Worm (Caenorhabditis elegans): Measurements from ENCODE around the gene flcn-1.

The flcn-1 gene

ce11 chrII:6888211-6888610 is 40.4 kb upstream of the flcn-1 start (continued):
- no peak for TF ChIP-seq F16B12.6 (tag; optimal IDR thresholded peaks at IDR 0.05)
- peak; percentile 33 for TF ChIP-seq zip-4 (GFP tag; optimal IDR thresholded peaks at IDR 0.05)
- peak; percentile 39 for TF ChIP-seq C16A3.4 (tag; optimal IDR thresholded peaks at IDR 0.05)
- no peak for TF ChIP-seq unc-98 (GFP tag; IDR thresholded peaks at IDR 0.05)
- peak; percentile 33 for TF ChIP-seq C04F5.9 (tag; optimal IDR thresholded peaks at IDR 0.05)
- TF ChIP-seq blmp-1 (tag; optimal IDR thresholded peaks at IDR 0.05): no peak
- TF ChIP-seq jun-1 (tag; optimal IDR thresholded peaks at IDR 0.05): no peak
- TF ChIP-seq vab-15 (tag; optimal IDR thresholded peaks at IDR 0.05): no peak
- TF ChIP-seq swsn-7 (tag; optimal IDR thresholded peaks at IDR 0.05): peak; percentile 40
- peak; percentile 18 for TF ChIP-seq lin-13 (GFP tag; optimal IDR thresholded peaks at IDR 0.05)
- TF ChIP-seq mep-1 (tag; optimal IDR thresholded peaks at IDR 0.05): no peak
- no peak for TF ChIP-seq mef-2 (tag; optimal IDR thresholded peaks at IDR 0.05)
- peak in 1 of 2 experiments; percentile 7 for TF ChIP-seq ztf-11 (tag; optimal IDR thresholded peaks at IDR 0.05)
- no peak for TF ChIP-seq nhr-11 (tag; optimal IDR thresholded peaks at IDR 0.05)
- TF ChIP-seq pag-3 (tag; optimal IDR thresholded peaks at IDR 0.05; ENCODE audit: borderline replicate concordance, insufficient read depth): no peak
- no peak for TF ChIP-seq tlp-1 (tag; optimal IDR thresholded peaks at IDR 0.05)
- TF ChIP-seq sup-37 (GFP tag; optimal IDR thresholded peaks at IDR 0.05): no peak
- TF ChIP-seq Y116A8C.19 (tag; optimal IDR thresholded peaks at IDR 0.05; ENCODE audit: borderline replicate concordance): no peak
- TF ChIP-seq irx-1 (tag; optimal IDR thresholded peaks at IDR 0.05): peak; percentile 2
- no peak for TF ChIP-seq egl-13 (tag; optimal IDR thresholded peaks at IDR 0.05)
- no peak for TF ChIP-seq nhr-84 (tag; optimal IDR thresholded peaks at IDR 0.05)
- no peak for TF ChIP-seq ces-1 (GFP tag; optimal IDR thresholded peaks at IDR 0.05)
- TF ChIP-seq fkh-4 (tag; optimal IDR thresholded peaks at IDR 0.05; ENCODE audit: borderline replicate concordance): no peak
- TF ChIP-seq C34B4.2 (tag; optimal IDR thresholded peaks at IDR 0.05): no peak
- peak; percentile 46 for TF ChIP-seq lir-3 (tag; optimal IDR thresholded peaks at IDR 0.05; ENCODE audit: poor library complexity)
- no peak for TF ChIP-seq aha-1 (tag; optimal IDR thresholded peaks at IDR 0.05)
- TF ChIP-seq lin-39 (tag; optimal IDR thresholded peaks at IDR 0.05): peak; percentile 42
- no peak for TF ChIP-seq nhr-12 (tag; optimal IDR thresholded peaks at IDR 0.05)
- TF ChIP-seq alr-1 (tag; optimal IDR thresholded peaks at IDR 0.05; ENCODE audit: borderline replicate concordance): no peak
- no peak for TF ChIP-seq fkh-10 (GFP tag; optimal IDR thresholded peaks at IDR 0.05)
- no peak for TF ChIP-seq snpc-4 (tag; optimal IDR thresholded peaks at IDR 0.05)
- no peak for TF ChIP-seq ceh-63 (GFP tag; optimal IDR thresholded peaks at IDR 0.05)
- no peak for TF ChIP-seq hlh-17 (GFP tag; optimal IDR thresholded peaks at IDR 0.05; ENCODE audit: borderline replicate concordance)
- no peak for TF ChIP-seq unc-130 (tag; optimal IDR thresholded peaks at IDR 0.05)
- no peak for TF ChIP-seq fkh-8 (tag; optimal IDR thresholded peaks at IDR 0.05)
- TF ChIP-seq nhr-28 (tag; optimal IDR thresholded peaks at IDR 0.05): no peak
- TF ChIP-seq lin-15B (tag; optimal IDR thresholded peaks at IDR 0.05): no peak
- no peak for TF ChIP-seq hlh-4 (tag; optimal IDR thresholded peaks at IDR 0.05)
- TF ChIP-seq ets-5 (GFP tag; IDR thresholded peaks at IDR 0.05): no peak
- peak; percentile 99 for TF ChIP-seq aly-2 (tag; optimal IDR thresholded peaks at IDR 0.05)
- no peak for TF ChIP-seq unc-86 (tag; optimal IDR thresholded peaks at IDR 0.05)

ce11 chrII:6888661-6889579 is 39.6 kb upstream of the flcn-1 start:
- TF ChIP-seq hpl-2 (GFP tag; optimal IDR thresholded peaks at IDR 0.05) (peak; percentile 57), nhr-77 (tag; optimal IDR thresholded peaks at IDR 0.05) (no peak), lin-13 (GFP tag; optimal IDR thresholded peaks at IDR 0.05) (peak; percentile 17), efl-1 (optimal IDR thresholded peaks at IDR 0.05) (no peak), efl-1 (GFP tag; optimal IDR thresholded peaks at IDR 0.05 in 1 of 2) (peak in 1 of 2 experiments; percentile 90), nhr-85 (tag) (peak; percentile 72), nhr-237 (tag; optimal IDR thresholded peaks at IDR 0.05) (no peak), dsc-1 (tag; optimal IDR thresholded peaks at IDR 0.05) (no peak), nhr-47 (tag; optimal IDR thresholded peaks at IDR 0.05) (no peak), lir-3 (tag; optimal IDR thresholded peaks at IDR 0.05; ENCODE audit: poor library complexity) (peak; percentile 9), egl-27 (tag; optimal IDR thresholded peaks at IDR 0.05) (no peak), ztf-4 (tag; optimal IDR thresholded peaks at IDR 0.05) (peak; percentile 39), tbx-2 (tag; optimal IDR thresholded peaks at IDR 0.05) (peak; percentile 23), efl-3 (GFP tag; optimal IDR thresholded peaks at IDR 0.05) (no peak), lin-35 (GFP tag; optimal IDR thresholded peaks at IDR 0.05) (peak in 1 of 2 experiments; percentile 9)

Measured in whole organism, L1 larva.